Worm (Caenorhabditis elegans): ENCODE results near the gene C26D10.3.

The C26D10.3 gene

DNA sequence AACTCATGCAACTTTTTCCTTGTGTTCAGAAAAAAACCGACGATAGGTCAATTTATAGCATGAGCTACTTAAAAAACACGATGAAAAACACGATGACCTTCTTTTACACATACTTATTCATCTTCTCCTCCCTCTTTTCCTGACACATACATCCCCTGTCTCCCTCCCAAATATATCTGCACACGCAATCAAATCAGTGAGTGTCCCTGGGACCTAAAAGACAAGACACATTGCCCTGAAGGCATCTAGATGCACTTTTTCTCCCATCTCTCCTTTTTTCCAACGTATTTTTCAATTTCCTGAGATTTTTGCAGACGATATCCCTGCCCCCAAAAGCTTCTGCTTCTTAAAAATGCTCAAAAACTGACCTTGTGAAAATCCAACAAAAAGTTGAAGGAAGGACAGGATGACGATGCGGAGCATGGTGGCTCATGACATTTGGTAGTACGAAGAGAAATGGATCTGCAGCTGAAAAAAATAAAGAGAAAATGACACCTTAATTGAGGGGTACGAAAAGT, 29.1 kb downstream of the C26D10.3 start, which contains the start of gene C26D10.6:
C26D10.6 (minus strand) TSS at position 468 of the 518 bp plus-strand sequence.
- TF ChIP-seq ceh-100 (GFP tag; IDR thresholded peaks at IDR 0.05): no peak
- no peak for TF ChIP-seq aptf-3 (GFP tag; IDR thresholded peaks at IDR 0.05)
- TF ChIP-seq ztf-26 (tag; optimal IDR thresholded peaks at IDR 0.05): no peak
- TF ChIP-seq F49E8.2 (tag; optimal IDR thresholded peaks at IDR 0.05; ENCODE audit: insufficient read depth): no peak
- no peak for TF ChIP-seq C17E4.6 (GFP tag; IDR thresholded peaks at IDR 0.05)
- TF ChIP-seq chd-7 (tag; optimal IDR thresholded peaks at IDR 0.05): no peak
- TF ChIP-seq lsy-27 (tag; optimal IDR thresholded peaks at IDR 0.05; ENCODE audit: borderline replicate concordance, insufficient read depth): no peak
- no peak for TF ChIP-seq madf-10 (tag; optimal IDR thresholded peaks at IDR 0.05)
- no peak for TF ChIP-seq F52B5.7 (tag; optimal IDR thresholded peaks at IDR 0.05)
- no peak for TF ChIP-seq ets-4 (GFP tag; optimal IDR thresholded peaks at IDR 0.05)
- no peak for TF ChIP-seq madf-6 (GFP tag; IDR thresholded peaks at IDR 0.05)
- no peak for TF ChIP-seq F57A8.1 (GFP tag; optimal IDR thresholded peaks at IDR 0.05)
- no peak for TF ChIP-seq ztf-3 (GFP tag; optimal IDR thresholded peaks at IDR 0.05)
- TF ChIP-seq rpc-1 (optimal IDR thresholded peaks at IDR 0.05): no peak
- no peak for TF ChIP-seq rpc-1 (tag; optimal IDR thresholded peaks at IDR 0.05)
- no peak for TF ChIP-seq hmg-1.2 (GFP tag; IDR thresholded peaks at IDR 0.05)
- no peak for TF ChIP-seq xnd-1 (tag; optimal IDR thresholded peaks at IDR 0.05)
- no peak for TF ChIP-seq F22D6.2 (tag; optimal IDR thresholded peaks at IDR 0.05)
- TF ChIP-seq attf-6 (GFP tag; IDR thresholded peaks at IDR 0.05): no peak

ce11 chrII:8358466-8358865, 33.3 kb downstream of the C26D10.3 start:
- TF ChIP-seq egrh-3 (GFP tag; IDR thresholded peaks at IDR 0.05) (peak; percentile 80; the same call in 1 of the 2 replicates), zfh-2 (GFP tag; conservative IDR thresholded peaks at IDR 0.05) (peak; percentile 75), hmg-20 (GFP tag; IDR thresholded peaks at IDR 0.05) (no peak), hmg-1.2 (GFP tag; IDR thresholded peaks at IDR 0.05) (no peak), chd-7 (tag; optimal IDR thresholded peaks at IDR 0.05) (no peak), hsf-1 (GFP tag; IDR thresholded peaks at IDR 0.05) (no peak), somi-1 (GFP tag; optimal IDR thresholded peaks at IDR 0.05) (no peak), dpff-1 (tag; optimal IDR thresholded peaks at IDR 0.05) (peak; percentile 22)

- TF ChIP-seq Y53F4B.3 (GFP tag; IDR thresholded peaks at IDR 0.05): no peak
- no peak for TF ChIP-seq zim-3 (tag; optimal IDR thresholded peaks at IDR 0.05)
These were observed 34.2 kb downstream of the C26D10.3 start, which contains the start of gene col-77 for ce11 chrII:8359350-8359749. col-77 (minus strand) TSS chrII:8359381.

DNA sequence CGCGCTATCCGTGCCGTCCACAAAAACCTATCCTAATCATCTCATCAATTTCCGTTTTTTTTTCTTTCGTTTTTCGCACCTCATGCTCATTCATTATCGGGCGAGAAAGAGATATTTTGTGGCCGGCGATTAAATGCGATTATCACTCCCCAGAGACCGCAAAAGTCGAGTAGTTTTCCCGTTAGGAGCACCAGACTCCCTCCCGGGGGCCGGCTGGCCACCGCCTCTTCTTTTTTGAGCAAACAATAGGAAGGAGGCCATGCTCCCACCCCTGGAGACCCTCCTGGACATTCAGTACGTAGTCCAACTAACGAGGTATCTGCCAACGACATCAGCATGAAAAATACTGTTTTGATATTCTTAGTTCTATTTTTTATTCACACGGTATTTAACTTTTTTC, 35.3 kb downstream of the C26D10.3 start, which contains the start of gene M195.2:
M195.2 (plus strand) TSS at position 301 of the 400 bp plus-strand sequence.
- TF ChIP-seq ceh-27 (GFP tag; optimal IDR thresholded peaks at IDR 0.05) (no peak), nhr-90 (tag; optimal IDR thresholded peaks at IDR 0.05) (no peak)

DNA sequence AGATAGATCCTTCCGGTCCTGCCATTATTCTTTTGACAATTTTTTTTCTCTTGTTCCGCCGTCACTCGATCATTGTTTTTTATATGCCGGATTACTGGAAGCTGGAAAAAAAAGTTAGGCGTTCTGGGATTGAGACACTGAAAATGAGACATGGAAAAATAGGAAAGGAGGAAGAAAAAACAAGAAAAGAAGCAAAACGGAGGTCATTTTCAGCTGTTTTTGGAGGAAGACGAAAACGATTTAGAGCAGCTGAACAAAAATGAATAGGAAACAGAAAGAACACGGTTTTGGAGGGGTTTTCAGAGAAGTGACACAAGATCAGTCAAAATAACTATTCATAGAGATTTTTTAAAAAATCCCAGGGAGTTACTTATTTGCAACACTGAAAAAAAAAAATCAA, 43.9 kb downstream of the C26D10.3 start, which contains the start of gene amt-3:
amt-3 (minus strand) TSS at position 101 of the 400 bp plus-strand sequence.
- TF ChIP-seq cebp-2 (GFP tag; IDR thresholded peaks at IDR 0.05) (no peak), F10E7.11 (tag; optimal IDR thresholded peaks at IDR 0.05) (no peak), Y56A3A.18 (GFP tag; IDR thresholded peaks at IDR 0.05) (no peak), fkh-3 (tag; optimal IDR thresholded peaks at IDR 0.05) (no peak), ztf-22 (GFP tag; optimal IDR thresholded peaks at IDR 0.05) (no peak), atf-7 (tag; optimal IDR thresholded peaks at IDR 0.05) (no peak), hlh-26 (GFP tag; conservative IDR thresholded peaks at IDR 0.05) (no peak), F52B5.7 (tag; optimal IDR thresholded peaks at IDR 0.05) (no peak), attf-3 (GFP tag; conservative IDR thresholded peaks at IDR 0.05) (no peak)

All from whole organism, young adult.